Fruit fly (Drosophila melanogaster) whole organism, embryonic: ENCODE measurements around the gene CG44261.
A peak's percentile ranks its signal among the peaks of the same experiment; 100 is the strongest.

ENCODE experiments used
- CG10209 ChIP-seq: fragments of 200-800 bp; sonication (Bioruptor generic); optimal IDR thresholded peaks from 3 replicates; lab custom pipeline; 2017; ENCODE audit warnings: missing biosample characterization, mild to moderate bottlenecking, missing genetic modification characterization, missing genetic modification reagents
- CG10654 ChIP-seq: fragments of 200-800 bp; sonication (Bioruptor generic); optimal IDR thresholded peaks from 2 replicates; lab custom pipeline; 2016; ENCODE audit warnings: missing biosample characterization, missing genetic modification characterization
- CG11085 ChIP-seq: fragments of 200-800 bp; sonication (Bioruptor generic); IDR thresholded peaks from 2 replicates; pipeline ENCODE4 v1.3.6; 2022; ENCODE audit warnings: missing biosample characterization, missing genetic modification characterization
- CG11093 ChIP-seq: fragments of 200-800 bp; sonication (Bioruptor generic); IDR thresholded peaks from 3 replicates; pipeline ENCODE4 v1.3.6; 2022; ENCODE audit warnings: missing biosample characterization, missing genetic modification characterization
- CG12104 ChIP-seq: fragments of 200-800 bp; sonication (Bioruptor generic); optimal IDR thresholded peaks from 3 replicates; lab custom pipeline; 2016; ENCODE audit warnings: missing biosample characterization, missing genetic modification characterization
- CG14710 ChIP-seq: fragments of 200-800 bp; sonication (Bioruptor generic); optimal IDR thresholded peaks from 3 replicates; lab custom pipeline; 2019; ENCODE audit warnings: missing biosample characterization, mild to moderate bottlenecking, missing genetic modification characterization, moderate library complexity
- CG14965 ChIP-seq: fragments of 200-800 bp; sonication (Bioruptor generic); optimal IDR thresholded peaks from 2 replicates; lab custom pipeline; 2016; ENCODE audit warnings: missing biosample characterization, missing genetic modification characterization, borderline replicate concordance
- CG1529 ChIP-seq: fragments of 200-800 bp; sonication (Bioruptor generic); optimal IDR thresholded peaks from 3 replicates; lab custom pipeline; 2018; ENCODE audit warnings: missing biosample characterization, missing genetic modification characterization
- CG17328 ChIP-seq: fragments of 200-800 bp; sonication (Bioruptor generic); IDR thresholded peaks from 2 replicates; pipeline ENCODE4 v1.3.6; 2022; ENCODE audit warnings: missing biosample characterization, missing genetic modification characterization
- CG17359 ChIP-seq: fragments of 200-800 bp; sonication (Bioruptor generic); optimal IDR thresholded peaks from 3 replicates; lab custom pipeline; 2018; ENCODE audit warnings: missing biosample characterization, mild to moderate bottlenecking, missing genetic modification characterization, moderate library complexity
- CG30020 ChIP-seq: fragments of 200-800 bp; optimal IDR thresholded peaks from 2 replicates; lab custom pipeline; 2019; ENCODE audit warnings: missing biosample characterization, mild to moderate bottlenecking, missing genetic modification characterization, moderate library complexity
- CG31365 ChIP-seq: fragments of 200-800 bp; sonication (Bioruptor generic); optimal IDR thresholded peaks from 2 replicates; lab custom pipeline; 2018; ENCODE audit warnings: missing biosample characterization, mild to moderate bottlenecking, missing genetic modification characterization
- CG3281 ChIP-seq: fragments of 200-800 bp; sonication (Bioruptor generic); optimal IDR thresholded peaks from 3 replicates; lab custom pipeline; 2017; ENCODE audit warnings: missing biosample characterization, mild to moderate bottlenecking, missing genetic modification characterization
- CG33557 ChIP-seq: fragments of 200-800 bp; sonication (Bioruptor generic); optimal IDR thresholded peaks from 2 replicates; lab custom pipeline; 2019; ENCODE audit warnings: missing biosample characterization, mild to moderate bottlenecking, missing genetic modification characterization, moderate library complexity
- CG3726 ChIP-seq: fragments of 200-800 bp; sonication (Bioruptor generic); IDR thresholded peaks from 3 replicates; pipeline ENCODE4, ENCODE4 v1.3.6; 2022; ENCODE audit warnings: missing biosample characterization, missing genetic modification characterization
- CG4282 ChIP-seq: fragments of 200-800 bp; sonication (Bioruptor generic); optimal IDR thresholded peaks from 2 replicates; lab custom pipeline; 2016; ENCODE audit warnings: missing biosample characterization, missing genetic modification characterization
- CG5245 ChIP-seq: fragments of 200-800 bp; sonication (Bioruptor generic); optimal IDR thresholded peaks from 3 replicates; lab custom pipeline; 2016; ENCODE audit warnings: missing biosample characterization, missing genetic modification characterization
- CG6689 ChIP-seq: fragments of 200-800 bp; sonication (Bioruptor generic); IDR thresholded peaks from 2 replicates; pipeline ENCODE4 v1.3.6; 2022; ENCODE audit warnings: missing biosample characterization, missing genetic modification characterization
- CG7963 ChIP-seq: fragments of 200-800 bp; sonication (Bioruptor generic); IDR thresholded peaks from 3 replicates; pipeline ENCODE4 v1.3.6; 2022; ENCODE audit warnings: missing biosample characterization, missing genetic modification characterization; ENCODE audit not compliant: partially characterized antibody
- CG9932 ChIP-seq: fragments of 200-800 bp; sonication (Bioruptor generic); IDR thresholded peaks from 2 replicates; pipeline ENCODE4 v1.3.6; 2022; ENCODE audit warnings: missing biosample characterization, missing genetic modification characterization
- Drgx ChIP-seq: fragments of 200-800 bp; sonication (Bioruptor generic); IDR thresholded peaks from 2 replicates; pipeline ENCODE4 v1.3.6; 2022; ENCODE audit warnings: missing biosample characterization, missing genetic modification characterization
- E2f2 ChIP-seq: fragments of 200-800 bp; sonication (Bioruptor generic); IDR thresholded peaks from 2 replicates; pipeline ENCODE4 v1.3.6; 2022; ENCODE audit warnings: missing biosample characterization, missing genetic modification characterization
- Eip74EF ChIP-seq, 2 experiments: fragments of 200-800 bp in 1 of 2; fragments of >200 bp in 1 of 2; sonication (Bioruptor generic) in 1 of 2; optimal IDR thresholded peaks; 2 replicates each; lab custom pipeline; 2017 to 2019; ENCODE audit warnings: missing biosample characterization in 2 of 2, missing genetic modification characterization in 2 of 2, mild to moderate bottlenecking in 1 of 2, moderate library complexity in 1 of 2
- Fer2 ChIP-seq: fragments of 200-800 bp; sonication (Bioruptor generic); optimal IDR thresholded peaks from 2 replicates; lab custom pipeline; 2018; ENCODE audit warnings: missing biosample characterization, mild to moderate bottlenecking, missing genetic modification characterization, moderate library complexity
- Gsc ChIP-seq: fragments of 200-800 bp; sonication (Bioruptor generic); IDR thresholded peaks from 2 replicates; pipeline ENCODE4 v1.3.6; 2022; ENCODE audit warnings: missing biosample characterization, missing genetic modification characterization
- Hmr ChIP-seq: fragments of 200-800 bp; sonication (Bioruptor generic); optimal IDR thresholded peaks from 3 replicates; lab custom pipeline; 2017; ENCODE audit warnings: mild to moderate bottlenecking, missing biosample characterization, missing genetic modification reagents, missing genetic modification characterization
- Hr3 ChIP-seq: fragments of 200-800 bp; sonication (Bioruptor generic); optimal IDR thresholded peaks from 3 replicates; lab custom pipeline; 2016; ENCODE audit warnings: missing biosample characterization, missing genetic modification characterization
- Hr78 ChIP-seq, 2 experiments: fragments of 200-800 bp in 1 of 2; fragments of >200 bp in 1 of 2; sonication (Bioruptor generic) in 1 of 2; optimal IDR thresholded peaks; 2 replicates each; lab custom pipeline; 2017 to 2019; ENCODE audit warnings: missing biosample characterization in 2 of 2, missing genetic modification characterization in 2 of 2, mild to moderate bottlenecking in 1 of 2, moderate library complexity in 1 of 2
- Oli ChIP-seq: fragments of 200-800 bp; sonication (Bioruptor generic); optimal IDR thresholded peaks from 2 replicates; lab custom pipeline; 2018; ENCODE audit warnings: missing biosample characterization, mild to moderate bottlenecking, missing genetic modification characterization, moderate library complexity
- Ravus ChIP-seq: fragments of 200-800 bp; sonication (Bioruptor generic); IDR thresholded peaks from 2 replicates; pipeline ENCODE4 v1.3.6; 2022; ENCODE audit warnings: missing biosample characterization, missing genetic modification characterization
- Tbp ChIP-seq: fragments of >200 bp; optimal IDR thresholded peaks from 2 replicates; lab custom pipeline; 2018; ENCODE audit warnings: missing biosample characterization, missing genetic modification characterization
- ap ChIP-seq: fragments of 200-800 bp; sonication (Bioruptor generic); IDR thresholded peaks from 2 replicates; pipeline ENCODE4 v1.3.6; 2022; ENCODE audit warnings: missing biosample characterization, missing genetic modification characterization
- crp ChIP-seq, 2 experiments: fragments of 200-800 bp; sonication (Bioruptor generic); optimal IDR thresholded peaks; 2 replicates in 1 of 2; 3 replicates in 1 of 2; lab custom pipeline; 2017; ENCODE audit warnings: missing biosample characterization in 2 of 2, missing genetic modification characterization in 2 of 2, mild to moderate bottlenecking in 1 of 2, moderate library complexity in 1 of 2
- dan ChIP-seq: fragments of 200-800 bp; sonication (Bioruptor generic); IDR thresholded peaks from 2 replicates; pipeline ENCODE4 v1.3.6; 2022; ENCODE audit warnings: missing biosample characterization, missing genetic modification characterization
- emc ChIP-seq: fragments of 200-800 bp; sonication (Bioruptor generic); optimal IDR thresholded peaks from 2 replicates; lab custom pipeline; 2016; ENCODE audit warnings: missing biosample characterization, missing genetic modification characterization
- fru ChIP-seq: fragments of >200 bp; optimal IDR thresholded peaks from 2 replicates; lab custom pipeline; 2017
- fu2 ChIP-seq: fragments of 200-800 bp; sonication (Bioruptor generic); optimal IDR thresholded peaks from 2 replicates; lab custom pipeline; 2016; ENCODE audit warnings: missing biosample characterization, missing genetic modification characterization
- gcm2 ChIP-seq: fragments of 200-800 bp; sonication (Bioruptor generic); optimal IDR thresholded peaks from 2 replicates; lab custom pipeline; 2016; ENCODE audit warnings: missing biosample characterization, missing genetic modification characterization
- ham ChIP-seq: fragments of 200-800 bp; sonication (Bioruptor generic); IDR thresholded peaks from 2 replicates; pipeline ENCODE4 v1.3.6; 2022; ENCODE audit warnings: missing biosample characterization, missing genetic modification characterization
- hkb ChIP-seq, 2 experiments: fragments of 200-800 bp in 1 of 2; fragments of >200 bp in 1 of 2; sonication (Bioruptor generic) in 1 of 2; IDR thresholded peaks in 1 of 2; optimal IDR thresholded peaks in 1 of 2; 2 replicates each; pipeline versions ENCODE4 v1.3.6 to Lab custom; 2017 to 2022; ENCODE audit warnings: missing biosample characterization in 1 of 2, missing genetic modification characterization in 1 of 2
- ken ChIP-seq: fragments of 200-800 bp; sonication (Bioruptor generic); IDR thresholded peaks from 3 replicates; pipeline ENCODE4 v1.3.6; 2022; ENCODE audit warnings: missing biosample characterization, missing genetic modification characterization
- pfk ChIP-seq: fragments of 200-800 bp; sonication (Bioruptor generic); optimal IDR thresholded peaks from 2 replicates; lab custom pipeline; 2018; ENCODE audit warnings: missing biosample characterization, mild to moderate bottlenecking, missing genetic modification characterization, moderate library complexity
- sd ChIP-seq: fragments of 200-800 bp; sonication (Bioruptor generic); optimal IDR thresholded peaks from 3 replicates; lab custom pipeline; 2018; ENCODE audit warnings: missing biosample characterization, mild to moderate bottlenecking, missing genetic modification characterization, moderate library complexity
- sna ChIP-seq: fragments of 200-800 bp; sonication (Bioruptor generic); IDR thresholded peaks from 2 replicates; pipeline ENCODE4 v1.3.6; 2022; ENCODE audit warnings: missing biosample characterization, missing genetic modification characterization; ENCODE audit not compliant: partially characterized antibody
- stc ChIP-seq: fragments of 200-800 bp; sonication (Bioruptor generic); IDR thresholded peaks from 2 replicates; pipeline ENCODE4 v1.3.6; 2022; ENCODE audit warnings: missing biosample characterization, missing genetic modification characterization
- stwl ChIP-seq: fragments of 200-800 bp; sonication (Bioruptor generic); optimal IDR thresholded peaks from 3 replicates; lab custom pipeline; 2018; ENCODE audit warnings: missing biosample characterization, mild to moderate bottlenecking, missing genetic modification characterization, moderate library complexity
- tna ChIP-seq: fragments of 200-800 bp; sonication (Bioruptor generic); IDR thresholded peaks from 2 replicates; pipeline ENCODE4 v1.3.6; 2022; ENCODE audit warnings: missing biosample characterization, missing genetic modification characterization; ENCODE audit not compliant: partially characterized antibody
- toy ChIP-seq: fragments of 200-800 bp; sonication (Bioruptor generic); IDR thresholded peaks from 2 replicates; pipeline ENCODE4 v1.3.6; 2022; ENCODE audit warnings: missing biosample characterization, missing genetic modification characterization
- unc-4 ChIP-seq: fragments of 200-800 bp; sonication (Bioruptor generic); IDR thresholded peaks from 2 replicates; pipeline ENCODE4 v1.3.6; 2022; ENCODE audit warnings: missing biosample characterization, missing genetic modification characterization; ENCODE audit not compliant: partially characterized antibody
- vvl ChIP-seq: fragments of 200-800 bp; sonication (Bioruptor generic); IDR thresholded peaks from 2 replicates; pipeline ENCODE4 v1.3.6; 2022; ENCODE audit warnings: missing biosample characterization, missing genetic modification characterization
- wek ChIP-seq: fragments of 200-800 bp; sonication (Bioruptor generic); optimal IDR thresholded peaks from 3 replicates; lab custom pipeline; 2018; ENCODE audit warnings: missing biosample characterization, mild to moderate bottlenecking, missing genetic modification characterization, moderate library complexity

CG44261 gene

DNA sequence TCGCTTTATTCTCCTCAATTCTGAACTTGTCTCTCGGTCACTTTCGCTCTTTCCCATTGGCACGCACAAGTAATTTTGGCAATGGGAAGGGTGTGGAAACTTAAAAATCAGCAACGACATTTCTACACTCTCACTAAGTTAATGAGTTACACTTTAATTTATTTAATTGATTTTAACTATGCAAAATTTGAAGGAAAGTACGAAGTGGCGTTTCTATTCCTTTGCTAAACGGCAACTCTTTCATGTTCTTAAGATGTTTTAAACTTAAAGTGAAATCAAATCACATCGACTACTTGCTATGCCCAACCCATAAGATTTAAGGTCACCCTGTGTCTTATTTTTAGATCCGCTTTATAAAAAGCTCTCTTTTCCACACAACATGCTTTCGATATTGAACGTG, 37.6 kb downstream of the CG44261 start (continued):
- no peak for TF ChIP-seq CG4282
- TF ChIP-seq CG7963 = no peak
- TF ChIP-seq unc-4 (GFP tag; lab: Robert Waterston, UW) = no peak
- no peak for TF ChIP-seq fru (lab: Kevin White, UChicago)
- TF ChIP-seq CG14710 = no peak
- no peak for TF ChIP-seq Tbp
- TF ChIP-seq CG1529 (GFP tag; lab: Kevin White, UChicago) = no peak
- no peak for TF ChIP-seq CG30020 (tag; lab: Kevin White, UChicago)
- no peak for TF ChIP-seq hkb (optimal IDR thresholded peaks at IDR 0.05; lab: Kevin White, UChicago)
- TF ChIP-seq hkb (GFP tag; IDR thresholded peaks at IDR 0.05; lab: Robert Waterston, UW) = peak; percentile 74
- TF ChIP-seq CG5245 (GFP tag; lab: Kevin White, UChicago) = peak; percentile 0
- no peak for TF ChIP-seq Eip74EF (GFP tag; optimal IDR thresholded peaks at IDR 0.05; lab: Kevin White, UChicago)
- peak; percentile 69 for TF ChIP-seq CG9932
- TF ChIP-seq fu2 (GFP tag; lab: Kevin White, UChicago) = peak; percentile 19
- peak; percentile 34; the same call in 1 of the 2 replicates for TF ChIP-seq CG17328 (GFP tag; lab: Robert Waterston, UW)
- TF ChIP-seq sna (GFP tag; lab: Robert Waterston, UW) = no peak
- peak; percentile 9 for TF ChIP-seq CG31365 (tag; lab: Kevin White, UChicago)
- TF ChIP-seq Gsc (GFP tag; lab: Robert Waterston, UW) = no peak
- peak; percentile 65 for TF ChIP-seq Hmr (GFP tag; lab: Kevin White, UChicago)
- peak; percentile 73 for TF ChIP-seq stc (GFP tag; lab: Robert Waterston, UW)
- TF ChIP-seq CG11093 (GFP tag; lab: Robert Waterston, UW) = no peak
- peak; percentile 44 for TF ChIP-seq Hr3 (GFP tag; lab: Kevin White, UChicago)
- TF ChIP-seq gcm2 (GFP tag; lab: Kevin White, UChicago) = peak; percentile 31
- no peak for TF ChIP-seq stwl (tag; lab: Kevin White, UChicago)
- no peak for TF ChIP-seq Fer2
- peak; percentile 10 for TF ChIP-seq CG10654 (GFP tag; lab: Kevin White, UChicago)
- TF ChIP-seq ap (GFP tag; lab: Robert Waterston, UW) = no peak
- TF ChIP-seq CG33557 (GFP tag; lab: Kevin White, UChicago) = no peak
- TF ChIP-seq CG3726 (GFP tag; lab: Robert Waterston, UW) = no peak
- TF ChIP-seq tna (GFP tag; lab: Robert Waterston, UW) = no peak
- peak; percentile 67 for TF ChIP-seq CG17359
- TF ChIP-seq CG3281 (GFP tag; lab: Kevin White, UChicago) = peak; percentile 71
- TF ChIP-seq CG12104 = peak; percentile 10
- TF ChIP-seq sd (tag; lab: Kevin White, UChicago) = peak; percentile 53
- no peak for TF ChIP-seq Hr78 (GFP tag; optimal IDR thresholded peaks at IDR 0.05; lab: Kevin White, UChicago)
- TF ChIP-seq pfk (GFP tag; lab: Kevin White, UChicago) = no peak
- TF ChIP-seq crp (GFP tag; optimal IDR thresholded peaks at IDR 0.05; lab: Kevin White, UChicago) = no peak
- peak; percentile 47 for TF ChIP-seq E2f2 (GFP tag; lab: Robert Waterston, UW)
- TF ChIP-seq ham (GFP tag; lab: Robert Waterston, UW) = no peak
- no peak for TF ChIP-seq dan
- peak; percentile 44; the same call in 1 of the 2 replicates for TF ChIP-seq Drgx (GFP tag; lab: Robert Waterston, UW)
- peak; percentile 32 for TF ChIP-seq Oli (tag; lab: Kevin White, UChicago)
- TF ChIP-seq CG10209 (GFP tag; lab: Kevin White, UChicago) = peak; percentile 47
- TF ChIP-seq vvl = peak; percentile 54; the same call in 1 of the 2 replicates
- TF ChIP-seq CG14965 (GFP tag; lab: Kevin White, UChicago) = no peak
- no peak for TF ChIP-seq toy
- TF ChIP-seq ken (GFP tag; lab: Robert Waterston, UW) = no peak
- TF ChIP-seq CG6689 (GFP tag; lab: Robert Waterston, UW) = peak; percentile 54; the same call in 1 of the 2 replicates
- no peak for TF ChIP-seq Ravus
- TF ChIP-seq CG11085 (GFP tag; lab: Robert Waterston, UW) = no peak
- TF ChIP-seq wek (GFP tag; lab: Kevin White, UChicago) = no peak
- no peak for TF ChIP-seq emc
